Fruit fly (Drosophila melanogaster): Measurements from ENCODE around the gene Sytbeta.

Gene Sytbeta

dm6 chr3L:15103988-15104848 is 39.4 kb upstream of the Sytbeta start (continued):
- TF ChIP-seq Sox102F (GFP tag; optimal IDR thresholded peaks at IDR 0.05) (no peak), eg (GFP tag; IDR thresholded peaks at IDR 0.05) (0 out of 3 replicates have a peak, but pooled peaks have one; percentile 30), CG6792 (GFP tag; optimal IDR thresholded peaks at IDR 0.05) (no peak), dsx (GFP tag; optimal IDR thresholded peaks at IDR 0.05; ENCODE audit: poor library complexity, severe bottlenecking) (no peak), esn (GFP tag; optimal IDR thresholded peaks at IDR 0.05) (no peak), Hr39 (GFP tag; optimal IDR thresholded peaks at IDR 0.05) (no peak), ss (GFP tag; optimal IDR thresholded peaks at IDR 0.05) (peak; percentile 26 to 76), achi (GFP tag; optimal IDR thresholded peaks at IDR 0.05) (no peak), acj6 (GFP tag; optimal IDR thresholded peaks at IDR 0.05) (no peak), Sox14 (GFP tag; optimal IDR thresholded peaks at IDR 0.05) (no peak), Blimp-1 (GFP tag; optimal IDR thresholded peaks at IDR 0.05) (peak; percentile 2), topi (GFP tag; optimal IDR thresholded peaks at IDR 0.05) (no peak), Gug (GFP tag; IDR thresholded peaks at IDR 0.05) (peak; percentile 19; the same call in 1 of the 2 replicates), CG16779 (tag; optimal IDR thresholded peaks at IDR 0.05) (no peak), svp (GFP tag) (peak; percentile 72), CG3032 (tag; optimal IDR thresholded peaks at IDR 0.05) (peak; percentile 2), CG11294 (GFP tag; IDR thresholded peaks at IDR 0.05) (no peak), CG7368 (GFP tag; optimal IDR thresholded peaks at IDR 0.05) (no peak), CG8632 (GFP tag; optimal IDR thresholded peaks at IDR 0.05) (no peak), Ets96B (tag; optimal IDR thresholded peaks at IDR 0.05) (no peak), CG6163 (GFP tag; IDR thresholded peaks at IDR 0.05) (peak; percentile 17; the same call in 1 of the 3 replicates), OdsH (GFP tag; optimal IDR thresholded peaks at IDR 0.05) (no peak), fd59A (GFP tag; optimal IDR thresholded peaks at IDR 0.05) (no peak), vri (GFP tag; optimal IDR thresholded peaks at IDR 0.05) (no peak), CG8119 (GFP tag; IDR thresholded peaks at IDR 0.05) (no peak), Eip93F (GFP tag; optimal IDR thresholded peaks at IDR 0.05) (no peak), CG15336 (GFP tag; IDR thresholded peaks at IDR 0.05) (no peak), fkh (GFP tag; optimal IDR thresholded peaks at IDR 0.05) (no peak), Met (GFP tag; optimal IDR thresholded peaks at IDR 0.05) (peak; percentile 17), CG34406 (GFP tag; optimal IDR thresholded peaks at IDR 0.05) (peak; percentile 10)

dm6 chr3L:15102669-15103309 is 38.0 kb upstream of the Sytbeta start:
- no peak for TF ChIP-seq salr (GFP tag; optimal IDR thresholded peaks at IDR 0.05)
- TF ChIP-seq CG10631 (GFP tag; optimal IDR thresholded peaks at IDR 0.05), result peak; percentile 17
- no peak for TF ChIP-seq CG8632 (GFP tag; optimal IDR thresholded peaks at IDR 0.05)
- no peak for TF ChIP-seq Hr38 (GFP tag; optimal IDR thresholded peaks at IDR 0.05)
- TF ChIP-seq pdm3 (GFP tag; optimal IDR thresholded peaks at IDR 0.05), result no peak
- TF ChIP-seq CG10669 (GFP tag; optimal IDR thresholded peaks at IDR 0.05), result no peak
- no peak for TF ChIP-seq Sox14 (GFP tag; optimal IDR thresholded peaks at IDR 0.05)
- peak; percentile 18 for TF ChIP-seq CG1621 (tag; optimal IDR thresholded peaks at IDR 0.05)
- no peak for TF ChIP-seq fkh (GFP tag; optimal IDR thresholded peaks at IDR 0.05)
- TF ChIP-seq CG6792 (GFP tag; optimal IDR thresholded peaks at IDR 0.05), result no peak
- no peak for TF ChIP-seq CG11762 (GFP tag; optimal IDR thresholded peaks at IDR 0.05; ENCODE audit: insufficient read depth)
- 0 out of 3 replicates have a peak, but pooled peaks have one; percentile 47 for TF ChIP-seq eg (GFP tag; IDR thresholded peaks at IDR 0.05)
- TF ChIP-seq Lpt (GFP tag; optimal IDR thresholded peaks at IDR 0.05), result no peak
- TF ChIP-seq CG6163 (GFP tag; IDR thresholded peaks at IDR 0.05), result peak; percentile 54; the same call in 1 of the 3 replicates
- TF ChIP-seq dsx (GFP tag; optimal IDR thresholded peaks at IDR 0.05; ENCODE audit: poor library complexity, severe bottlenecking), result peak; percentile 43
- no peak for TF ChIP-seq CG16779 (tag; optimal IDR thresholded peaks at IDR 0.05)
- TF ChIP-seq cyc (GFP tag; optimal IDR thresholded peaks at IDR 0.05), result peak; percentile 19
- peak; percentile 40 for TF ChIP-seq Ets96B (tag; optimal IDR thresholded peaks at IDR 0.05)
- no peak for TF ChIP-seq CG9139 (GFP tag; optimal IDR thresholded peaks at IDR 0.05)
- TF ChIP-seq CG34406 (GFP tag; optimal IDR thresholded peaks at IDR 0.05), result peak; percentile 16
- TF ChIP-seq Smox (GFP tag; optimal IDR thresholded peaks at IDR 0.05), result no peak
- no peak for TF ChIP-seq lz (GFP tag; optimal IDR thresholded peaks at IDR 0.05)
- no peak for TF ChIP-seq Ets21C (GFP tag; optimal IDR thresholded peaks at IDR 0.05)
- TF ChIP-seq spab (GFP tag; optimal IDR thresholded peaks at IDR 0.05), result peak; percentile 28
- TF ChIP-seq CG31627 (GFP tag; optimal IDR thresholded peaks at IDR 0.05), result peak; percentile 18
- peak; percentile 6 for TF ChIP-seq Sox15 (GFP tag; optimal IDR thresholded peaks at IDR 0.05)
- peak; percentile 4 for TF ChIP-seq CG6276 (GFP tag; optimal IDR thresholded peaks at IDR 0.05)
- no peak for TF ChIP-seq Blimp-1 (GFP tag; optimal IDR thresholded peaks at IDR 0.05)
